Worm (Caenorhabditis elegans) whole organism, L2 larva: ENCODE measurements around the gene Y105C5A.1270.

Experiments used
- C34F6.9 ChIP-seq: fragments of 150-350 bp; optimal IDR thresholded peaks from 2 replicates; lab custom pipeline; 2014; ENCODE audit warnings: missing biosample characterization, missing genetic modification characterization
- ZK546.5 ChIP-seq: sonication (generic microtip); optimal IDR thresholded peaks from 2 replicates; lab custom pipeline; 2017; ENCODE audit warnings: missing biosample characterization, missing genetic modification characterization
- ama-1 ChIP-seq: fragments of 150-350 bp; optimal IDR thresholded peaks from 2 replicates; lab custom pipeline; 2018; ENCODE audit warnings: inconsistent platforms
- crh-2 ChIP-seq: sonication (generic microtip); optimal IDR thresholded peaks from 2 replicates; lab custom pipeline; 2017; ENCODE audit warnings: missing biosample characterization, missing genetic modification characterization
- egl-27 ChIP-seq: sonication (generic microtip); optimal IDR thresholded peaks from 3 replicates; lab custom pipeline; 2017; ENCODE audit warnings: missing biosample characterization, missing genetic modification reagents, missing genetic modification characterization
- elt-1 ChIP-seq: fragments of 150-350 bp; optimal IDR thresholded peaks from 2 replicates; lab custom pipeline; 2014; ENCODE audit warnings: missing biosample characterization, missing genetic modification characterization
- lin-13 ChIP-seq: fragments of 150-350 bp; optimal IDR thresholded peaks from 2 replicates; lab custom pipeline; 2014; ENCODE audit warnings: missing biosample characterization, missing genetic modification reagents, missing genetic modification characterization
- lsy-2 ChIP-seq, 2 experiments: fragments of 150-350 bp in 1 of 2; sonication (generic microtip) in 1 of 2; optimal IDR thresholded peaks; 2 replicates each; lab custom pipeline; 2014 to 2017; ENCODE audit warnings: missing biosample characterization in 2 of 2, missing genetic modification characterization in 2 of 2
- mab-5 ChIP-seq: fragments of 150-350 bp; optimal IDR thresholded peaks from 2 replicates; lab custom pipeline; 2014; ENCODE audit warnings: missing biosample characterization, missing genetic modification characterization
- mbf-1 ChIP-seq: sonication (generic microtip); optimal IDR thresholded peaks from 2 replicates; lab custom pipeline; 2017; ENCODE audit warnings: missing biosample characterization, missing genetic modification characterization
- nhr-10 ChIP-seq: sonication (generic microtip); optimal IDR thresholded peaks from 2 replicates; lab custom pipeline; 2017; ENCODE audit warnings: missing biosample characterization, missing genetic modification characterization
- nhr-11 ChIP-seq: fragments of 150-350 bp; optimal IDR thresholded peaks from 2 replicates; lab custom pipeline; 2014; ENCODE audit warnings: missing biosample characterization, missing genetic modification characterization
- nhr-12 ChIP-seq: fragments of 150-350 bp; optimal IDR thresholded peaks from 2 replicates; lab custom pipeline; 2014; ENCODE audit warnings: missing biosample characterization, missing genetic modification characterization
- nhr-21 ChIP-seq: fragments of 150-350 bp; optimal IDR thresholded peaks from 2 replicates; lab custom pipeline; 2014; ENCODE audit warnings: missing biosample characterization, missing genetic modification characterization
- nhr-25 ChIP-seq: fragments of 150-350 bp; sonication (generic microtip); optimal IDR thresholded peaks from 3 replicates; lab custom pipeline; 2014; ENCODE audit warnings: missing biosample characterization, missing genetic modification characterization
- nhr-77 ChIP-seq: fragments of 150-350 bp; optimal IDR thresholded peaks from 2 replicates; lab custom pipeline; 2014; ENCODE audit warnings: missing biosample characterization, missing genetic modification characterization
- peb-1 ChIP-seq: fragments of 150-350 bp; optimal IDR thresholded peaks from 2 replicates; lab custom pipeline; 2014; ENCODE audit warnings: missing biosample characterization, missing genetic modification characterization
- skn-1 ChIP-seq: sonication (generic microtip); optimal IDR thresholded peaks from 2 replicates; lab custom pipeline; 2017; ENCODE audit warnings: missing biosample characterization, missing genetic modification characterization
- sma-3 ChIP-seq: sonication (generic microtip); optimal IDR thresholded peaks from 2 replicates; lab custom pipeline; 2016; ENCODE audit warnings: missing genetic modification reagents, missing genetic modification characterization, missing compliant biosample characterization
- snpc-4 ChIP-seq: fragments of 150-350 bp; optimal IDR thresholded peaks from 2 replicates; lab custom pipeline; 2014; ENCODE audit warnings: missing biosample characterization, missing genetic modification characterization
- unc-55 ChIP-seq: fragments of 150-350 bp; sonication (generic microtip); optimal IDR thresholded peaks from 3 replicates; lab custom pipeline; 2014; ENCODE audit warnings: missing biosample characterization, missing genetic modification reagents, missing genetic modification characterization
- zag-1 ChIP-seq: fragments of 150-350 bp; optimal IDR thresholded peaks from 2 replicates; lab custom pipeline; 2014; ENCODE audit warnings: missing biosample characterization, missing genetic modification characterization

The Y105C5A.1270 gene

DNA sequence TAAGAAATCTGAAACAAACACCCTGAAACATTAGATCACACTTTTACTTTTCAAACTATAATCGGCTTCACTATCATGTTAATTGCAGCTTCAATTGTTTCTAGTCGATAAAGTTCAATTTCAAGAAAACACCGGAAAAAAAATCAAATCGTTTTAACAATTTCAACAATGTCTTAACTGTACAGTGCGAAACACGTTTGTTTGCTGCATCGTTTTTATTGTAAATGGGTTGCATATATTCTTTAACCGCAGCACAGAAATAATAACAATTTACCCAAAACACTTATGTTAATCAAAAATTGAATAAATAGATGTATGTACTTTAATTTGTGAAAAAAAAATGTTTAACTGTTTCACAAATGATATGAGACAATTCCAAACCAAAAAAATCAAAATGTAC is 2.4 kb downstream of the Y105C5A.1270 start:
- TF ChIP-seq nhr-11 (tag; lab: Kevin White, UChicago) (no peak), peb-1 (no peak), elt-1 (tag; lab: Kevin White, UChicago) (no peak), nhr-25 (tag; lab: Kevin White, UChicago) (no peak), egl-27 (tag; lab: Kevin White, UChicago) (no peak), zag-1 (tag; lab: Kevin White, UChicago) (no peak)
- TF ChIP-seq, all 48 proteins: peak for 0

DNA sequence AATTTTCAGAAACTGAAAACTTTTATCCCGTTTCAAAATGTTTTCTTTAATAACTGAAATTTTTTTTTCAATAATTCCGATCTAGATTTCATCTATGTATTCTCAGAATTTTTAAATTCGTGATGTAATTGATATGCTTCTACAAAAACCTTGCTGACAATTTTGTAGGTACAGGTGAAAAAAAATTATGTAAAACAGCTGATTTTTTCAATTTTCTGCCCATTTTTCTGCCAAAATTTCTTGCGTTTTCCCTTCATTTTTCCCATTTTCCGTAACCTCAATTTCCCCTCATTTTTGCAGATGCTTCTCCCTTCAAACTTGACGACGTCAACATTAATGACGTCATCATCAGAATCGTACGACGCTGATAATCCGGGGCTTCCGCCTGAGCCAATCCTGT is 26.7 kb downstream of the Y105C5A.1270 start, which contains the start of gene daf-38:
daf-38 (plus strand) TSS at position 301 of the 400 bp plus-strand sequence.
- TF ChIP-seq sma-3 (no peak), unc-55 (GFP tag; lab: Kevin White, UChicago) (no peak), lsy-2 (tag; optimal IDR thresholded peaks at IDR 0.05; lab: Kevin White, UChicago) (no peak)

DNA sequence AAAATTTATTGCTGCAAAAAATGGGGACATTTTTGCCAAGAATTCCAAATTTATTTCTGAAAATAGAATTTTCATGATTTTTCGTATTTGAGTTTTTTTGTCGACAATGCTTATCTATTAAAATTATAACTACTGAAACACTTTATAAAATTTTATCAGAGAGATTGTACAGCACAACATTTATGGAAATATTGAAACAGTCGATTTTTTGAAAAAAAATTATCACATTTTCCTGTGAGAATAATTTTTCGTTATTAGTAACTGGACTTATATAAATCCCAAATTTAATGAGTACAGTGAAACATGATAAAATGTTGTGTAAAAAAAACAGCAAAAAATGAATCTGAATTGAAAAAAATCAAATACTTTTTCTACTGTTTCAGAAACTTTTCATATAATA is 29.0 kb downstream of the Y105C5A.1270 start:
- TF ChIP-seq nhr-77 (tag; lab: Kevin White, UChicago): no peak
- TF ChIP-seq mab-5 (tag; lab: Kevin White, UChicago): no peak
- TF ChIP-seq nhr-11 (tag; lab: Kevin White, UChicago): no peak
- TF ChIP-seq nhr-10 (tag; lab: Kevin White, UChicago): no peak
- TF ChIP-seq skn-1 (tag; lab: Kevin White, UChicago): no peak
- TF ChIP-seq crh-2 (tag; lab: Kevin White, UChicago): no peak
- no peak for TF ChIP-seq C34F6.9 (tag; lab: Kevin White, UChicago)
- no peak for TF ChIP-seq snpc-4 (tag; lab: Kevin White, UChicago)
- TF ChIP-seq lin-13 (GFP tag; lab: Kevin White, UChicago): no peak
- no peak for TF ChIP-seq nhr-12 (tag; lab: Kevin White, UChicago)
- TF ChIP-seq ZK546.5 (tag; lab: Kevin White, UChicago): no peak
- no peak for TF ChIP-seq mbf-1

- peak in 1 of 2 experiments; percentile 38 for TF ChIP-seq lsy-2 (tag; optimal IDR thresholded peaks at IDR 0.05; lab: Kevin White, UChicago)
- TF ChIP-seq ama-1 (lab: Kevin White, UChicago): no peak
- peak; percentile 13 for TF ChIP-seq nhr-21 (tag; lab: Kevin White, UChicago)
- no peak for TF ChIP-seq ZK546.5 (tag; lab: Kevin White, UChicago)
- TF ChIP-seq C34F6.9 (tag; lab: Kevin White, UChicago): peak; percentile 27
Observed at ce11 chrIV:15814044-15814443, 32.4 kb downstream of the Y105C5A.1270 start.
